Fruit fly (Drosophila melanogaster): ENCODE measurements around the gene Cpr76Ba.

Cpr76Ba gene

DNA sequence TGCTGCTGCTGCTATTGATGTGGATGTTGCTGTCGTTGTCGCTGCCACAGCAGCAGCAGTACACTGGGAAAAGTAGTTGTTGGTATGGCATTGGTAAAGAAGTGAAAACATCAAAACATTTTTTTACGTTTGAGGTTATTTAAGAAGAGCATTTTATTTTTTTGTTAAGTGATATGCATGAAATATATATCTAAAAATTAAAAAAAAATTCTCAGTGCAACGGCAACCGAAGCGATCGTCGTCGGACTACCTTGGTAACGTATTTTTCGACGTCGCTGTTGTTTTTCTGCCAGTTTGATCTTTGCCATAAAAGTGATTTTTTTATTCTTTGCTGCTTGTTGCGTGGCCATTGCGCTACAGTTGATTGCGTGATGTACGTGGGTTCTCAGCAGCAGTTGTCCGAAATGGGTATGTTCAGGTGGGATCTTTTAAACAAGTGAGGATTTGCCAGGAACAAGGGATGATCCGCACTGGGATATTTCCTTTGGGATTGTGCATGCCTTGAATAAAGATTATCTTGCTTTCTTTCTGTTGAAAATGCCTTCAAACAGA is 42.6 kb upstream of the Cpr76Ba start (continued):
- peak; percentile 83; the same call in 1 of the 2 replicates for TF ChIP-seq sim (GFP tag; IDR thresholded peaks at IDR 0.05)
- peak; percentile 90 for TF ChIP-seq tx (GFP tag; optimal IDR thresholded peaks at IDR 0.05)
- peak; percentile 87 for TF ChIP-seq CG11093 (GFP tag; IDR thresholded peaks at IDR 0.05)
- no peak for TF ChIP-seq usp (GFP tag; optimal IDR thresholded peaks at IDR 0.05)
- peak; percentile 91 for TF ChIP-seq CG3838 (GFP tag; optimal IDR thresholded peaks at IDR 0.05)
- peak; percentile 80 for TF ChIP-seq cas (GFP tag; IDR thresholded peaks at IDR 0.05)
- TF ChIP-seq CG33213 (GFP tag; optimal IDR thresholded peaks at IDR 0.05), result peak; percentile 91
- peak; percentile 92 for TF ChIP-seq CG4854 (GFP tag; optimal IDR thresholded peaks at IDR 0.05)
- TF ChIP-seq sima (GFP tag; optimal IDR thresholded peaks at IDR 0.05), result peak; percentile 86
- peak; percentile 77; the same call in 2 of the 3 replicates for TF ChIP-seq z (GFP tag; IDR thresholded peaks at IDR 0.05)
- TF ChIP-seq H2.0 (GFP tag; IDR thresholded peaks at IDR 0.05), result peak; percentile 95
- peak; percentile 90 for TF ChIP-seq HLH54F (GFP tag; optimal IDR thresholded peaks at IDR 0.05)
- peak; percentile 94 for TF ChIP-seq CG17361 (GFP tag; IDR thresholded peaks at IDR 0.05)
- peak; percentile 76 for TF ChIP-seq repo (GFP tag; optimal IDR thresholded peaks at IDR 0.05)
- TF ChIP-seq Antp (GFP tag; optimal IDR thresholded peaks at IDR 0.05), result peak; percentile 88
- peak; percentile 98 for TF ChIP-seq zf30C (GFP tag; optimal IDR thresholded peaks at IDR 0.05)
- TF ChIP-seq CG13296 (GFP tag; optimal IDR thresholded peaks at IDR 0.05), result peak; percentile 95
- TF ChIP-seq caup (GFP tag; optimal IDR thresholded peaks at IDR 0.05; ENCODE audit: severe bottlenecking), result peak; percentile 94
- TF ChIP-seq CG10979 (tag; optimal IDR thresholded peaks at IDR 0.05), result peak; percentile 98
- TF ChIP-seq CG16813 (GFP tag; IDR thresholded peaks at IDR 0.05; ENCODE audit: partially characterized antibody), result no peak
- TF ChIP-seq sob (GFP tag; IDR thresholded peaks at IDR 0.05), result peak; percentile 96
- peak; percentile 91 for TF ChIP-seq CG12942 (GFP tag; optimal IDR thresholded peaks at IDR 0.05)
- TF ChIP-seq Blimp-1 (GFP tag; optimal IDR thresholded peaks at IDR 0.05), result peak; percentile 93
- TF ChIP-seq luna (GFP tag; optimal IDR thresholded peaks at IDR 0.05), result peak; percentile 75
- peak; percentile 69 for TF ChIP-seq Ravus (GFP tag; IDR thresholded peaks at IDR 0.05)
- TF ChIP-seq sens-2 (GFP tag; IDR thresholded peaks at IDR 0.05), result peak; percentile 96
- no peak for TF ChIP-seq Doc3 (GFP tag; IDR thresholded peaks at IDR 0.05; ENCODE audit: partially characterized antibody)
- peak; percentile 87 for TF ChIP-seq CG11456 (GFP tag; IDR thresholded peaks at IDR 0.05)
- peak; percentile 92 for TF ChIP-seq tap (tag; optimal IDR thresholded peaks at IDR 0.05)
- peak; percentile 89; the same call in 1 of the 2 replicates for TF ChIP-seq toy (GFP tag; IDR thresholded peaks at IDR 0.05)
- peak; percentile 98 for TF ChIP-seq lbe (GFP tag; optimal IDR thresholded peaks at IDR 0.05)
- peak; percentile 96 for TF ChIP-seq lab (GFP tag; optimal IDR thresholded peaks at IDR 0.05)
- TF ChIP-seq CG5245 (GFP tag; optimal IDR thresholded peaks at IDR 0.05), result peak; percentile 94
- peak; percentile 73 for TF ChIP-seq CG6654 (GFP tag; optimal IDR thresholded peaks at IDR 0.05)
- peak; percentile 63 for TF ChIP-seq Ets97D (GFP tag; optimal IDR thresholded peaks at IDR 0.05)
- TF ChIP-seq Sox102F (GFP tag; optimal IDR thresholded peaks at IDR 0.05), result peak; percentile 96
- TF ChIP-seq wor (GFP tag; IDR thresholded peaks at IDR 0.05), result peak; percentile 89
- TF ChIP-seq Bgb (GFP tag; IDR thresholded peaks at IDR 0.05; ENCODE audit: partially characterized antibody), result no peak
- peak; percentile 93 for TF ChIP-seq CG2199 (GFP tag; IDR thresholded peaks at IDR 0.05)
- TF ChIP-seq Atf6 (GFP tag; IDR thresholded peaks at IDR 0.05), result peak; percentile 95
- peak; percentile 94 for TF ChIP-seq CG8388 (GFP tag; optimal IDR thresholded peaks at IDR 0.05)
- peak; percentile 95 for TF ChIP-seq B-H2 (GFP tag; optimal IDR thresholded peaks at IDR 0.05)
- peak; percentile 88 for TF ChIP-seq CG3065 (GFP tag; optimal IDR thresholded peaks at IDR 0.05)
- peak; percentile 82 for TF ChIP-seq sd (tag; optimal IDR thresholded peaks at IDR 0.05)
- TF ChIP-seq wek (GFP tag; optimal IDR thresholded peaks at IDR 0.05), result peak; percentile 76
- TF ChIP-seq CG10462 (GFP tag; optimal IDR thresholded peaks at IDR 0.05), result peak; percentile 92
- no peak for TF ChIP-seq HLH4C (GFP tag; IDR thresholded peaks at IDR 0.05; ENCODE audit: partially characterized antibody)
- TF ChIP-seq CG31224 (GFP tag; IDR thresholded peaks at IDR 0.05), result peak; percentile 86
- TF ChIP-seq CG8765 (GFP tag; IDR thresholded peaks at IDR 0.05), result peak; percentile 97
- peak; percentile 89 for TF ChIP-seq gce (GFP tag; IDR thresholded peaks at IDR 0.05)

Data from whole organism, embryonic.